Worm (Caenorhabditis elegans): Measurements from ENCODE around the gene rnp-1.

ce11 chrV:12213027-12213426 lies 21.0 kb downstream of the rnp-1 start, which contains the start of gene vab-8:
- TF ChIP-seq egl-44 (GFP tag; IDR thresholded peaks at IDR 0.05) (no peak), rec-8 (tag; optimal IDR thresholded peaks at IDR 0.05) (no peak), dpff-1 (tag; optimal IDR thresholded peaks at IDR 0.05) (no peak), F55B11.4 (tag; optimal IDR thresholded peaks at IDR 0.05; ENCODE audit: borderline replicate concordance, insufficient read depth) (no peak), somi-1 (GFP tag; optimal IDR thresholded peaks at IDR 0.05) (no peak), pha-4 (tag; optimal IDR thresholded peaks at IDR 0.05) (no peak), C17E4.6 (GFP tag; IDR thresholded peaks at IDR 0.05) (no peak), ets-4 (GFP tag; optimal IDR thresholded peaks at IDR 0.05) (no peak), nfya-1 (tag; optimal IDR thresholded peaks at IDR 0.05; ENCODE audit: borderline replicate concordance, insufficient read depth) (no peak)
